Fruit fly (Drosophila melanogaster) whole organism, prepupa: ENCODE results near the gene RabX2.

Experiments
- CG3032 ChIP-seq: fragments of 200-800 bp; optimal IDR thresholded peaks from 2 replicates; lab custom pipeline; 2019; ENCODE audit warnings: missing biosample characterization, mild to moderate bottlenecking, missing genetic modification characterization, moderate library complexity
- CG7368 ChIP-seq: fragments of 200-800 bp; sonication (Bioruptor generic); optimal IDR thresholded peaks from 3 replicates; lab custom pipeline; 2016; ENCODE audit warnings: missing biosample characterization, missing genetic modification characterization
- Sox15 ChIP-seq: fragments of 200-800 bp; sonication (Bioruptor generic); optimal IDR thresholded peaks from 3 replicates; lab custom pipeline; 2016; ENCODE audit warnings: missing biosample characterization, missing genetic modification characterization
- dac ChIP-seq: fragments of 200-800 bp; sonication (Bioruptor generic); optimal IDR thresholded peaks from 2 replicates; lab custom pipeline; 2017; ENCODE audit warnings: missing biosample characterization, mild to moderate bottlenecking, missing genetic modification characterization

dm6 chrX:10417129-10417528 is at the start of gene RabX2:
- no peak for TF ChIP-seq CG3032 (tag; lab: Kevin White, UChicago)
- TF ChIP-seq dac (GFP tag; lab: Kevin White, UChicago): no peak
- TF ChIP-seq Sox15 (GFP tag; lab: Kevin White, UChicago): no peak
- no peak for TF ChIP-seq CG7368 (GFP tag; lab: Kevin White, UChicago)
